Worm (Caenorhabditis elegans): ENCODE results near the gene oac-14.

The oac-14 gene

ce11 chrX:10160097-10160677 is 18.4 kb upstream of the oac-14 start, which contains the start of gene F09B9.4:
F09B9.4 (plus strand) TSS chrX:10160627.
- TF ChIP-seq W03F9.2 (tag; optimal IDR thresholded peaks at IDR 0.05) = no peak
- TF ChIP-seq him-1 (tag; optimal IDR thresholded peaks at IDR 0.05) = no peak
- no peak for TF ChIP-seq dao-5 (tag; optimal IDR thresholded peaks at IDR 0.05)

DNA sequence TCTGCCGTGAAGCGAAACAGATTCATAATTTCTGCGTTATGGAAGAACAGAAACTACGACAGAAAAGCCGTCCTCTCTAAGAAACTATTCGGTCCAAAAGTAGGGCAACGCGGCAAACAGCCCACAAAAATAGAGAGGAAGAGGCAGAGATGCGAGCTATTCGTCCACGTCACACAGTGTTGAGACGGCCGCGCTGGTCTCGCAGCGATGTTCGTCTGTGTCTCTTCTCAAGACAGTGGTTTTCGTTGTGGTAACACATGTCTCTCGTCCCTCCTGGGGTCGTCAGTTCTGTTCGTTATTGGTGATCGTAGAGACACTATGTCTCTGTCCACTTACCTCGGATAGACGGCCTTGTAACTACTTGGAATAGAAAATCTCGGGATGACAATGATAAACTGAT is 16.9 kb upstream of the oac-14 start, which contains the start of gene erd-2.1:
Gene erd-2.1 (minus strand): TSS at position 114 of the 400 bp plus-strand sequence.
- peak; percentile 69 for TF ChIP-seq him-1 (tag; optimal IDR thresholded peaks at IDR 0.05)
- TF ChIP-seq W03F9.2 (tag; optimal IDR thresholded peaks at IDR 0.05) = no peak
- TF ChIP-seq dao-5 (tag; optimal IDR thresholded peaks at IDR 0.05) = no peak

DNA sequence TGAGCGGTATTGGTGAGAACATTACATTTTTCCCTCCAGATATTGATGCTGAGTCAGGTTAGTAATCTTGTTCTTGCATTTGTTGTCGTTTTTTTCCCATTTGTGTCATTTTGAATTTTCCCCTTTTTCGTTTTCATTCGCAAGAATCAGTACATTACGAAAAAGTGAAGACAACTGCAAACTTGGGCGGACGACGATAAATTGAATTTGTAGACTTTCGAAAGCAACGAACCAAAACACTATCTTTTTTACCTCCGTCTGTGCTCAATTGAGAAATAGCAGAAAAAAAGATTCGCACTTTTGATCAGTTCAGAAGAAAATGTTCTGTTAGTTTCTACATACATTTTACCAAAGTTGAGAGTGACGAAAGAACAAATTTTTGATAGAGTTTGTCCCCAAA is 13.3 kb upstream of the oac-14 start:
- TF ChIP-seq dao-5 (tag; optimal IDR thresholded peaks at IDR 0.05) (no peak), W03F9.2 (tag; optimal IDR thresholded peaks at IDR 0.05) (no peak), him-1 (tag; optimal IDR thresholded peaks at IDR 0.05) (no peak)

- peak; percentile 10 for TF ChIP-seq him-1 (tag; optimal IDR thresholded peaks at IDR 0.05)
- no peak for TF ChIP-seq dao-5 (tag; optimal IDR thresholded peaks at IDR 0.05)
Observed at ce11 chrX:10154317-10154942, 12.6 kb upstream of the oac-14 start, which contains the start of gene F09B9.5. F09B9.5 (plus strand) TSS chrX:10154817.

DNA sequence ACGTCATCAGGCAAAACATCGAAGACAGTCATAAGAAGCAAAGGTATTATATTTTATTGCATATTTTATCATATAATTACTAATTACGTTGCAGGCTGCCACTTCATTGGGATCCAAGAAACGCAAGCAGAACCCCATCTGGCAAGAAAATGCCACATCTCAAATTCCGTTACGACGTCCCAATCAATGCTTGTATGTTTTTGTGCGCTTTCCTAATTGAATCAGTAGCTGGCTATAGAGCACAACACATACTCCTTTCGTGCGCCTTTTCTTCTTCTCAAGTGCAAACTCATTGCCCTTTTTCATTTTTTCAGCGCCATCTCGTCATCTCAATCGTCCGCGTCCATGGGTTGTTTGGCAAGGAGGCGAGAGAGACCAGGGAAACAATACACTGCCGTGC is 9.1 kb upstream of the oac-14 start:
- TF ChIP-seq dao-5 (tag; optimal IDR thresholded peaks at IDR 0.05) (no peak), him-1 (tag; optimal IDR thresholded peaks at IDR 0.05) (no peak), W03F9.2 (tag; optimal IDR thresholded peaks at IDR 0.05) (no peak)

ce11 chrX:10148235-10148872 is 6.5 kb upstream of the oac-14 start:
- peak; percentile 18 for TF ChIP-seq W03F9.2 (tag; optimal IDR thresholded peaks at IDR 0.05)
- no peak for TF ChIP-seq dao-5 (tag; optimal IDR thresholded peaks at IDR 0.05)
- TF ChIP-seq him-1 (tag; optimal IDR thresholded peaks at IDR 0.05) = no peak

ce11 chrX:10147236-10147635 is 5.4 kb upstream of the oac-14 start:
- TF ChIP-seq dao-5 (tag; optimal IDR thresholded peaks at IDR 0.05) (no peak), him-1 (tag; optimal IDR thresholded peaks at IDR 0.05) (no peak), W03F9.2 (tag; optimal IDR thresholded peaks at IDR 0.05) (no peak)

- TF ChIP-seq W03F9.2 (tag; optimal IDR thresholded peaks at IDR 0.05) = peak; percentile 55
- peak; percentile 88 for TF ChIP-seq him-1 (tag; optimal IDR thresholded peaks at IDR 0.05)
- TF ChIP-seq dao-5 (tag; optimal IDR thresholded peaks at IDR 0.05) = no peak
Observed at ce11 chrX:10146592-10146991, 4.8 kb upstream of the oac-14 start, which contains the start of gene unc-115. unc-115 (plus strand) TSS chrX:10146892.

ce11 chrX:10145011-10145410 is 3.2 kb upstream of the oac-14 start:
- TF ChIP-seq dao-5 (tag; optimal IDR thresholded peaks at IDR 0.05) = peak; percentile 72
- TF ChIP-seq W03F9.2 (tag; optimal IDR thresholded peaks at IDR 0.05) = peak; percentile 32
- TF ChIP-seq him-1 (tag; optimal IDR thresholded peaks at IDR 0.05) = peak; percentile 87

DNA sequence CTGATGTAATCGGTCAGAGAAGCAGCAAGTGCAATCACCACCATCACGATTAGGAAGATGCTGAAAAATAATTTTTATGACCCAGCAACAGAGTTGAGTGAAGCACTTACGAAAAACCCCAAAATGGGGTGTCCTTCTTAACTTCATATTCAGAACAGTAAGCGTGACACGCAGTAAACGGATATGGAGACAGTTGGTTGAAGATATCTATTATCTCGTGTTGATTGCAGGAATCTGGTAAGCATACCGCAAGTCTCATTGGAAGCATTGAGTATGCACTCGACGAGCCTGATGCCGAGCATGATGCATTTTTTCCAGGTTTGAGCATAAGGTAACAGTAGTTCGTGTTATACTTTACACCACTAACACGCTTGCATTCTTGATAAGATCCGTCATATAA is 549 bp downstream of the oac-14 start:
- TF ChIP-seq W03F9.2 (tag; optimal IDR thresholded peaks at IDR 0.05) (no peak), dao-5 (tag; optimal IDR thresholded peaks at IDR 0.05) (no peak), him-1 (tag; optimal IDR thresholded peaks at IDR 0.05) (no peak)

DNA sequence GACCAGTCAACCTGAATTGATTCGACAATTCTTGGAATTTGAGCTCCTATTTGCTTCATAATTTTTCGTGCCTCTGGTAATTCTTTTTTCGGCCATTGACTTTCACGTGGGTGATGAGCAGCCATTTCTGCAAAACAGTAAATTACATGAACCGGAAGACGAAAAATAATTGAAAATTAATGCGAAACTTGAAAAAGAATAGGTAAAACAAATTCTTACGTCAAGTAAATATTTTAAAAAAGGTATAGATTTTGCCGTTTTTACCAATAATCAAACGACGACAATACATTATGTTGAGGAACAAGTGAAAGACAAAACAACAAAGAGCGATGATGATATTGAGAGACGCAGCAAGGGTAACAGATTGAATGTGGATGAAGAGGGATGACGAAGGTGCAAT is 3.3 kb downstream of the oac-14 start, which contains the start of gene moc-1:
Gene moc-1 (minus strand): TSS at position 127 of the 400 bp plus-strand sequence.
- TF ChIP-seq dao-5 (tag; optimal IDR thresholded peaks at IDR 0.05) (no peak), W03F9.2 (tag; optimal IDR thresholded peaks at IDR 0.05) (no peak), him-1 (tag; optimal IDR thresholded peaks at IDR 0.05) (no peak)

DNA sequence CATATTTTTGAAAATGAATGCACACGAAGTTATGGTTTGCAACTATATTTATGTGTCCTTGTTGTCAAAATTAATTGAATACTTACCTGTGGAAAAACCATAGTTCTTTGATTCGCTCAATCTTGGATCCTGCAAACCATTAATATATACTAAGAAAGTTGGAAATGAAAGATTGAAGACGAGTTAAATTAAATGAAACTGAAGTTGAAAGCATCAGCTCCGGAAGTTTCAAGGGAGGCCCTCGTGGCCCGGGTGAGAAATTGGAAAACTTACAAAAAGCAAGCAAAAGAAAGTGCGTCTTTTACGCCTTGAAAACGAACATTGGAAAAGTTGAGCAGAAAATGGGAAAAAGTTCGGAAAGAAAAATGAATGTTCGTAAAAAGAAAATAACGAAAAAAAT is 8.7 kb downstream of the oac-14 start, which contains the start of gene unc-58:
Gene unc-58 (minus strand): TSS at position 101 of the 400 bp plus-strand sequence.
- no peak for TF ChIP-seq him-1 (tag; optimal IDR thresholded peaks at IDR 0.05)
- no peak for TF ChIP-seq dao-5 (tag; optimal IDR thresholded peaks at IDR 0.05)
- TF ChIP-seq W03F9.2 (tag; optimal IDR thresholded peaks at IDR 0.05) = no peak

DNA sequence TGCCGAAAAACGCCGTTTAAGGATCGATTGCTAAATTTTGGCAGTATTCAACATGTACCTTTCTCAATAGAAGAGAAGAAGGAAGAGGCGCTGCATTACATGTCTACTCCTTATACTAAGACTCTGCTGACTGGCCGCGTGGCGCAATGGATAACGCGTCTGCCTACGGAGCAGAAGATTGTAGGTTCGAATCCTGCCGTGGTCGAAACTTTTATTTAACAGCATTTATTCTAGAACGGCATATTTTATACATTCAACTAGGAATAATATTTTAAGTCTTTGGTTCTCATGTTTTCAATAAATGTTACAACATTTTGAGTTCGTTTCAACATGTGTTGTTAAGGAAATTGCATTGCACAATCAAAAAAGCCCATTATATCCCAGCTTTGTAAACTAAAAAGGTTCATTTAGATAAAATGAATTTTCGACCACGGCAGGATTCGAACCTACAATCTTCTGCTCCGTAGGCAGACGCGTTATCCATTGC is 9.2 kb downstream of the oac-14 start:
- peak; percentile 47 for TF ChIP-seq him-1 (tag; optimal IDR thresholded peaks at IDR 0.05)

ce11 chrX:10130159-10130558 is 11.7 kb downstream of the oac-14 start:
- no peak for TF ChIP-seq W03F9.2 (tag; optimal IDR thresholded peaks at IDR 0.05)
- TF ChIP-seq him-1 (tag; optimal IDR thresholded peaks at IDR 0.05) = no peak
- TF ChIP-seq dao-5 (tag; optimal IDR thresholded peaks at IDR 0.05) = no peak
